Worm (Caenorhabditis elegans) whole organism, midembryonic: Measurements from ENCODE around the gene srh-190.

Experiments used
- T22C8.4 ChIP-seq: fragments of 200-800 bp; sonication (Bioruptor generic); IDR thresholded peaks from 2 replicates; pipeline ENCODE4 v1.3.6; 2022; ENCODE audit warnings: missing genetic modification characterization, missing compliant biosample characterization
- cog-1 ChIP-seq: sonication (generic microtip); optimal IDR thresholded peaks from 2 replicates; lab custom pipeline; 2016; ENCODE audit warnings: missing genetic modification characterization, missing compliant biosample characterization
- flt-1 ChIP-seq: fragments of 200-800 bp; sonication (Bioruptor generic); IDR thresholded peaks from 2 replicates; pipeline ENCODE4 v1.3.6; 2022; ENCODE audit warnings: missing genetic modification characterization, missing compliant biosample characterization
- klf-2 ChIP-seq: fragments of 200-800 bp; sonication (Bioruptor generic); conservative IDR thresholded peaks from 2 replicates; pipeline ENCODE4 v1.3.6; 2022; ENCODE audit warnings: missing genetic modification reagents, missing genetic modification characterization, missing compliant biosample characterization
- med-1 ChIP-seq: sonication (generic microtip); optimal IDR thresholded peaks from 2 replicates; lab custom pipeline; 2017; ENCODE audit warnings: missing genetic modification characterization, mild to moderate bottlenecking, missing compliant biosample characterization, antibody characterized with exemption, missing genetic modification reagents; ENCODE audit not compliant: insufficient read depth
- ref-1 ChIP-seq: fragments of 200-800 bp; sonication (Bioruptor generic); conservative IDR thresholded peaks from 2 replicates; pipeline ENCODE4 v1.3.6; 2022; ENCODE audit warnings: missing genetic modification reagents, missing genetic modification characterization, missing compliant biosample characterization
- tab-1 ChIP-seq: fragments of 200-800 bp; sonication (Bioruptor generic); IDR thresholded peaks from 2 replicates; pipeline ENCODE4 v1.3.6; 2022; ENCODE audit warnings: missing genetic modification characterization, missing compliant biosample characterization
- ztf-23 ChIP-seq: fragments of 200-800 bp; sonication (Bioruptor generic); IDR thresholded peaks from 2 replicates; pipeline ENCODE4 v1.3.6; 2022; ENCODE audit warnings: missing genetic modification reagents, missing genetic modification characterization, missing compliant biosample characterization
- ztf-29 ChIP-seq: fragments of 200-800 bp; sonication (Bioruptor generic); IDR thresholded peaks from 2 replicates; pipeline ENCODE4 v1.3.6; 2022; ENCODE audit warnings: missing genetic modification reagents, missing genetic modification characterization, missing compliant biosample characterization

ce11 chrV:3927522-3927921, 24.6 kb downstream of the srh-190 start:
- TF ChIP-seq tab-1 (GFP tag; lab: Robert Waterston, UW) (no peak), med-1 (GFP tag; lab: Kevin White, UChicago) (no peak), klf-2 (0 out of 2 replicates have a peak, but pooled peaks have one; percentile 42), ztf-29 (GFP tag; lab: Robert Waterston, UW) (no peak), ref-1 (GFP tag; lab: Robert Waterston, UW) (no peak), ztf-23 (GFP tag; lab: Robert Waterston, UW) (no peak), T22C8.4 (GFP tag; lab: Robert Waterston, UW) (no peak), flt-1 (GFP tag; lab: Robert Waterston, UW) (no peak), cog-1 (tag; lab: Kevin White, UChicago) (no peak)
